Worm (Caenorhabditis elegans): ENCODE measurements around the gene C15F1.8.

Gene C15F1.8

ce11 chrII:6951250-6951806 is 26.3 kb downstream of the C15F1.8 start, which contains the start of the genes malt-1 and ceh-38 (continued):
- TF ChIP-seq eor-1 (tag; optimal IDR thresholded peaks at IDR 0.05): no peak
- TF ChIP-seq ZK546.5 (tag; optimal IDR thresholded peaks at IDR 0.05): no peak
- peak; percentile 100 for TF ChIP-seq hmg-11 (tag; optimal IDR thresholded peaks at IDR 0.05)
- TF ChIP-seq R02D3.7 (tag; optimal IDR thresholded peaks at IDR 0.05): peak; percentile 90
- TF ChIP-seq ceh-28 (tag; optimal IDR thresholded peaks at IDR 0.05): no peak
- TF ChIP-seq pha-4 (tag; optimal IDR thresholded peaks at IDR 0.05): peak; percentile 98
- TF ChIP-seq pqm-1 (tag; optimal IDR thresholded peaks at IDR 0.05): peak; percentile 90
- peak; percentile 82 for TF ChIP-seq elt-2 (tag; optimal IDR thresholded peaks at IDR 0.05)
- no peak for TF ChIP-seq nhr-67 (tag; optimal IDR thresholded peaks at IDR 0.05)
- peak; percentile 85 for TF ChIP-seq nhr-43 (tag; optimal IDR thresholded peaks at IDR 0.05; ENCODE audit: poor library complexity, severe bottlenecking)
- TF ChIP-seq nhr-76 (tag; optimal IDR thresholded peaks at IDR 0.05): no peak
- peak; percentile 98 for TF ChIP-seq nfya-1 (tag; optimal IDR thresholded peaks at IDR 0.05; ENCODE audit: insufficient read depth)
- no peak for TF ChIP-seq nhr-77 (tag; optimal IDR thresholded peaks at IDR 0.05)
- peak; percentile 92 for TF ChIP-seq lin-15B (tag; optimal IDR thresholded peaks at IDR 0.05)
- no peak for TF ChIP-seq ztf-11 (tag; optimal IDR thresholded peaks at IDR 0.05)
- peak; percentile 96 for TF ChIP-seq snpc-4 (tag; optimal IDR thresholded peaks at IDR 0.05)
- TF ChIP-seq egl-27 (tag; optimal IDR thresholded peaks at IDR 0.05): peak; percentile 75
- TF ChIP-seq nhr-25 (tag; optimal IDR thresholded peaks at IDR 0.05): peak; percentile 90
- no peak for TF ChIP-seq nhr-12 (tag; optimal IDR thresholded peaks at IDR 0.05)
- TF ChIP-seq fkh-2 (tag; optimal IDR thresholded peaks at IDR 0.05): peak; percentile 58
- peak; percentile 99 for TF ChIP-seq lin-39 (tag; optimal IDR thresholded peaks at IDR 0.05)

DNA sequence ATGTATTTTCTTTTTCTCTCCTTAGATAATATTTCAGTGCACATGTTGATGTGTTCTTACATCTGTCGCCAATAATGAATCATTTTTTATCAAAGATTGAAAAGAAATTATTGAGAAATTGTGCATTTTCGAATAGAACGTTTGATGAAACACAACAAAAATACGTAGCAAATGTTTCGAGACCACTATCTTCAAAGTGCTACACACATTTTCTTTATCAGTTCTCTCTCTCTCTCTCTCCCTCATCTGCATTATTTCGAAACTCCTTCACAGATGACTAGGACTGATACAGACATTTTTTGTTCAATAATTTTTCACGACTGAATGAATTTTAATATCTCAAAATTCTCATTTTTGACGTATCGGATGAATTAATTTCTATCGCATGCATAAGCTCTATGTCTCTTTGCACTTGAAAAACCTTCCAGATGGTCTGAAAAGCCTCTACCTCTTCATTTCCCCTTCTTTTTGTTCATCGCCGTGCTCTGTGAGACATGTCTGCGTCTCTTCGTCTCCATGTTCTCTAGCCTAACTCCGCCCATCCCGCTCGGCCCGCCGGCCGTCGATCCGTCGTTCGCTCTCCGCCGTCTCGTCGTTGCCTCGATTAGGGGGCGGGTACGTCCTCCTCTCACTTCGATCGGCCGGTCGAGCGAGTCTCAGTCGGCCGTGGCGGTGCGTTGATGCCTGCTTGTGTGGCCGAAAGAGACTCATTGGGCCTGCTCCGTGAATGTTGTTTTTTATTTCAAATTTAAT is 34.2 kb downstream of the C15F1.8 start:
- TF ChIP-seq skn-1 (tag; optimal IDR thresholded peaks at IDR 0.05) (no peak), ceh-82 (tag; optimal IDR thresholded peaks at IDR 0.05) (no peak), ama-1 (optimal IDR thresholded peaks at IDR 0.05) (no peak), ceh-28 (tag; optimal IDR thresholded peaks at IDR 0.05) (no peak), zag-1 (tag; optimal IDR thresholded peaks at IDR 0.05) (no peak), lin-39 (tag; optimal IDR thresholded peaks at IDR 0.05) (peak; percentile 92), nhr-237 (tag; optimal IDR thresholded peaks at IDR 0.05) (no peak), lin-15B (tag; optimal IDR thresholded peaks at IDR 0.05) (no peak), R02D3.7 (tag; optimal IDR thresholded peaks at IDR 0.05) (no peak), hmg-11 (tag; optimal IDR thresholded peaks at IDR 0.05) (peak; percentile 49), nhr-25 (tag; optimal IDR thresholded peaks at IDR 0.05) (no peak), pqm-1 (tag; optimal IDR thresholded peaks at IDR 0.05) (peak; percentile 11), elt-2 (tag; optimal IDR thresholded peaks at IDR 0.05) (peak; percentile 70), ceh-16 (tag; optimal IDR thresholded peaks at IDR 0.05) (no peak), egl-5 (tag; optimal IDR thresholded peaks at IDR 0.05) (no peak), nfya-1 (tag; optimal IDR thresholded peaks at IDR 0.05; ENCODE audit: insufficient read depth) (peak; percentile 57), aly-2 (tag; optimal IDR thresholded peaks at IDR 0.05) (no peak), tbx-2 (tag; optimal IDR thresholded peaks at IDR 0.05) (no peak), jun-1 (tag; optimal IDR thresholded peaks at IDR 0.05) (no peak)

DNA sequence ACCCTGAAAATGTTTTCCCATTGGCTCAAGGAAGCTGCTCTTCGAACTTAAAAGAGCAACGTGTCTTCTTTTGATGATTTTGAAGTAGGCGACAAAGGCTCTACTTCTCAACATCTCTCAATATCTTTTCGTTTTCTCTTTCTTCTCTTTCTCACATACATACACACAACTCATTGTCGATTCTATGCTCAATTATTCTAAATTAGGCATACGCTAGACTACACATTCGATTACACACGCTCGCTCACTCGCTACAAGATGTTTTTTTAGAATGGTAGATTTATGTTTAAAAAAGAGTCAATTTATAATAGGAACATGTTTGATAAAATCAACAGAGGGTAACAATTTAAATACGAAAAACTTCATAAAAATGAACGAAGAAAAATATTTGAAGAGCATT is 36.1 kb downstream of the C15F1.8 start:
- TF ChIP-seq nhr-25 (tag; optimal IDR thresholded peaks at IDR 0.05) (no peak), R02D3.7 (tag; optimal IDR thresholded peaks at IDR 0.05) (no peak), elt-1 (tag; optimal IDR thresholded peaks at IDR 0.05) (no peak), nhr-11 (tag; optimal IDR thresholded peaks at IDR 0.05) (peak; percentile 22), daf-12 (tag; optimal IDR thresholded peaks at IDR 0.05) (no peak), nhr-23 (tag; optimal IDR thresholded peaks at IDR 0.05) (no peak)

DNA sequence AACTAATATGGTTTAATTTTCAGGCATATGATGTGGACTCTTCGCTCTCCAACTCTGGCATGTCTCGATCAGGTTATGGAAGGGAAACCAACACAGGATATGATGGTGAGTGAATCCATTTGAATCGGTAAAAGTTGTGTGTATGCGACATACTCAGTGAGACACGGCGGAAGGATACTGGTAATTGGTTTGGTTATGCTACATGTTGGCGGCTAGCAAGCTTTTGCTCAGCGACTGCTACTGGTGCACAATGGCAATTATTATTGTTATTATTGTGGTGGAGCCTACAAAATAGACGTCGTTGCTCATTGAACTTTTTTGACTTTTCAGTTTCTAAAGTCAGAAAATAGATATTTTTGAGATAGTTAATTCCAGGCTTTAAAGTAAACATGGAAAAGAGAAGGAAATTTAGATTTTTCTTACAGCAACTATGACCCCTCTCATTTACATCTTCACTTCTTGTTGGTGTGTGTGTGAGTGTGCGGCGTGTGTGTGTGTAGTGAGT is 36.9 kb downstream of the C15F1.8 start:
- TF ChIP-seq nhr-11 (tag; optimal IDR thresholded peaks at IDR 0.05) (peak; percentile 44), egl-5 (tag; optimal IDR thresholded peaks at IDR 0.05) (peak; percentile 42), aly-2 (tag; optimal IDR thresholded peaks at IDR 0.05) (no peak)

All from whole organism, L3 larva.